Fruit fly (Drosophila melanogaster) whole organism, adult: ENCODE data around the gene CG11977.

Source experiments
- CG11617 ChIP-seq: fragments of 200-800 bp; sonication (Bioruptor generic); optimal IDR thresholded peaks from 2 replicates; lab custom pipeline; 2017; ENCODE audit warnings: mild to moderate bottlenecking, missing biosample characterization, missing genetic modification reagents, missing genetic modification characterization
- CG12768 ChIP-seq: fragments of 200-800 bp; sonication (Bioruptor generic); optimal IDR thresholded peaks from 2 replicates; lab custom pipeline; 2017; ENCODE audit warnings: missing biosample characterization, missing genetic modification characterization, mild to moderate bottlenecking, moderate library complexity, missing genetic modification reagents
- CG14711 ChIP-seq: fragments of 200-800 bp; sonication (Bioruptor generic); optimal IDR thresholded peaks from 2 replicates; lab custom pipeline; 2018; ENCODE audit warnings: missing biosample characterization, mild to moderate bottlenecking, missing genetic modification characterization, moderate library complexity
- CG1620 ChIP-seq: fragments of 200-800 bp; sonication (Bioruptor generic); optimal IDR thresholded peaks from 2 replicates; lab custom pipeline; 2016; ENCODE audit warnings: missing biosample characterization, missing genetic modification characterization
- CG33017 ChIP-seq: fragments of 200-800 bp; sonication (Bioruptor generic); optimal IDR thresholded peaks from 2 replicates; lab custom pipeline; 2018; ENCODE audit warnings: missing biosample characterization, mild to moderate bottlenecking, missing genetic modification characterization, moderate library complexity
- CG5204 ChIP-seq: fragments of 200-800 bp; sonication (Bioruptor generic); optimal IDR thresholded peaks from 2 replicates; lab custom pipeline; 2016; ENCODE audit warnings: missing biosample characterization, missing genetic modification characterization
- CG7045 ChIP-seq: fragments of 200-800 bp; sonication (Bioruptor generic); optimal IDR thresholded peaks from 2 replicates; lab custom pipeline; 2017; ENCODE audit warnings: missing biosample characterization, mild to moderate bottlenecking, missing genetic modification characterization
- CG7101 ChIP-seq: fragments of 200-800 bp; sonication (Bioruptor generic); optimal IDR thresholded peaks from 2 replicates; lab custom pipeline; 2018; ENCODE audit warnings: missing biosample characterization, mild to moderate bottlenecking, missing genetic modification characterization, moderate library complexity
- Clk ChIP-seq: fragments of 200-800 bp; sonication (Bioruptor generic); optimal IDR thresholded peaks from 2 replicates; lab custom pipeline; 2017; ENCODE audit warnings: missing biosample characterization, missing genetic modification characterization
- Crg-1 ChIP-seq: fragments of 200-800 bp; sonication (Bioruptor generic); optimal IDR thresholded peaks from 2 replicates; lab custom pipeline; 2016; ENCODE audit warnings: missing biosample characterization, missing genetic modification characterization
- Hr96 ChIP-seq: fragments of 200-800 bp; sonication (Bioruptor generic); optimal IDR thresholded peaks from 2 replicates; lab custom pipeline; 2016; ENCODE audit warnings: missing biosample characterization, missing genetic modification characterization
- Mnt ChIP-seq: fragments of 200-800 bp; sonication (Bioruptor generic); optimal IDR thresholded peaks from 2 replicates; lab custom pipeline; 2016; ENCODE audit warnings: missing biosample characterization, mild to moderate bottlenecking, missing genetic modification characterization
- bab1 ChIP-seq: fragments of 200-800 bp; sonication (Bioruptor generic); optimal IDR thresholded peaks from 3 replicates; lab custom pipeline; 2019; ENCODE audit warnings: missing biosample characterization, mild to moderate bottlenecking, missing genetic modification characterization, moderate library complexity
- cic ChIP-seq: fragments of 200-800 bp; sonication (Bioruptor generic); optimal IDR thresholded peaks from 2 replicates; lab custom pipeline; 2017; ENCODE audit warnings: missing biosample characterization, mild to moderate bottlenecking, missing genetic modification characterization, moderate library complexity
- cnc ChIP-seq, 2 experiments: fragments of >200 bp; optimal IDR thresholded peaks; 2 replicates each; lab custom pipeline; 2017
- kay ChIP-seq: fragments of 200-800 bp; sonication (Bioruptor generic); peaks from one replicate; lab custom pipeline; 2016; ENCODE audit warnings: missing biosample characterization, missing genetic modification characterization, borderline replicate concordance
- ovo ChIP-seq: fragments of 200-800 bp; sonication (Bioruptor generic); optimal IDR thresholded peaks from 2 replicates; lab custom pipeline; 2016; ENCODE audit warnings: missing biosample characterization, missing genetic modification characterization
- pad ChIP-seq: fragments of 200-800 bp; sonication (Bioruptor generic); optimal IDR thresholded peaks from 3 replicates; lab custom pipeline; 2017; ENCODE audit warnings: missing biosample characterization, missing genetic modification characterization, mild to moderate bottlenecking, moderate library complexity, missing genetic modification reagents
- tj ChIP-seq: fragments of 200-800 bp; sonication (Bioruptor generic); optimal IDR thresholded peaks from 3 replicates; lab custom pipeline; 2017; ENCODE audit warnings: missing biosample characterization, mild to moderate bottlenecking, missing genetic modification characterization, moderate library complexity
- toe ChIP-seq: fragments of 200-800 bp; sonication (Bioruptor generic); optimal IDR thresholded peaks from 2 replicates; lab custom pipeline; 2016; ENCODE audit warnings: missing biosample characterization, missing genetic modification characterization

CG11977 gene

DNA sequence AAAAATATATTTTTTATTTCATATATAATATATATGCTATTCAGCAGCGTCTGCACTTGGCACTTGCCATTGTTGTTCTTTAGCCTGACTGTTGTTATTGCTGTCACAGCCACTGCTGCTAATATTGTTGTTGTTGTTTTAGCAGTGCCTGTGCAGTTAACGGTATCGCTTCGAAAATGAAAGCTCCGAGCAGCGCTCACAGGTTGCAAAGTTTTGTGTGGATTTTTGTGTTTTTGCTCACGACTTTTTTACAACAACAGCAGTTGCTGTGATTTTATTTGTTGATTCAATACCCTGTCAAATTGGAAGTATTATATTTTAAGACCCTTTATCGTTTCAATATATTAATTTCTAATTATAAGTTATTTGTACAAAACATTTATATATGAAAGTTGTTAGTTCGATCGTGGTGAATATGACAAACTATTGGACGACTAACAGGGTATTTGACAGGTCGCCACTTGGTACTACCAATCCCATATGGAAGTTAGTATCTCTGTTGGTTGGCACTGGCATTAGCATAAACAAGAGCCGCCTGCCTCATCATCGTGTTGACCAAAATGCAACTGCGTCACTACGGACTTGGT, 33.6 kb upstream of the CG11977 start:
- no peak for TF ChIP-seq CG7045
- no peak for TF ChIP-seq CG7101
- TF ChIP-seq CG5204 (GFP tag; lab: Kevin White, UChicago) = no peak
- TF ChIP-seq Mnt (GFP tag; lab: Kevin White, UChicago) = no peak
- TF ChIP-seq bab1 (GFP tag; lab: Kevin White, UChicago) = no peak
- TF ChIP-seq cic (GFP tag; lab: Kevin White, UChicago) = no peak
- no peak for TF ChIP-seq kay (GFP tag; lab: Kevin White, UChicago)
- no peak for TF ChIP-seq Hr96 (GFP tag; lab: Kevin White, UChicago)
- no peak for TF ChIP-seq toe
- no peak for TF ChIP-seq CG33017 (tag; lab: Kevin White, UChicago)

DNA sequence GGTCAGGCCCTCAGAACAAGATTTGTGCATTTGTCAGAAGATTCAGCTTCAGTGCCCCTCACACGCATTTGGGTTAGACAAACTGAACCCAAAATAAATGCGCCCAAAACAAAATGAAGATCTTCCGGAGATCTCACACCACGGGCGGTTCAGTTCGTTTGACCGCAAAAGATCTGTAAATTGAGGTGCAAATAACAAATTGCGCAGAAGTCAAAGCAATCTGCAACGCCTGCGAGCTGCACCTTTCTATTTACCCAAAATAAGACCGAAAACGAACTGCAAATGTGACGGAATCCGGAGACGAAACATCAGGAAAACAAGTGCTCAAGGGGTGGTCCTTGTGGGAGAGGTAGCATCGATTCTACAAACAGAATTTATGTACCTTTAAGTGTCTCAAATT, 32.0 kb upstream of the CG11977 start:
- TF ChIP-seq CG11617 (GFP tag; lab: Kevin White, UChicago) (no peak), CG33017 (tag; lab: Kevin White, UChicago) (no peak), CG14711 (tag; lab: Kevin White, UChicago) (no peak), bab1 (GFP tag; lab: Kevin White, UChicago) (no peak), Clk (GFP tag; lab: Kevin White, UChicago) (no peak), CG5204 (GFP tag; lab: Kevin White, UChicago) (no peak), CG7045 (no peak), ovo (GFP tag; lab: Kevin White, UChicago) (no peak), tj (no peak), CG7101 (no peak), Crg-1 (GFP tag; lab: Kevin White, UChicago) (no peak), toe (no peak), CG12768 (GFP tag; lab: Kevin White, UChicago) (no peak)

DNA sequence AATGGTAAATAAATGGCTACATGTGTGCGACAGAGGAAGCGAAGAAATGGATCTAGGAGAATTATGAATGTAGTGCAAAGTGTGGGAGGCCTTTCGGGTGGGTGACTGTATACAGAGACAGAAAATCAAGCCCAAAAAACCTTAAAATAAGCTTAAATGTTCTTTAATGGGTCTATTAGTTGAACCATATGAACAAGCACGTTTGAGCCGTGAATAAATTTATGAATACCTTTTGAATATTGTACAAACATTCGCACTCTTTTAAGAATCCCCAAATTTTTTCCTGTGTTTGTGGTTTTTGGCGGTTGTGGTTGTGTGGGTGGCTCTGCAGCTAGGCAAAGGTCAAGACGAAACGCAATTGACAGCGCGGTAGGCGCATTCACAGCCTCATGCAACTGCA, 30.9 kb upstream of the CG11977 start:
- TF ChIP-seq CG1620 (no peak), toe (no peak), CG11617 (GFP tag; lab: Kevin White, UChicago) (no peak), Crg-1 (GFP tag; lab: Kevin White, UChicago) (no peak), Clk (GFP tag; lab: Kevin White, UChicago) (no peak), cnc (optimal IDR thresholded peaks at IDR 0.05; lab: Kevin White, UChicago) (no peak), CG7045 (no peak), CG7101 (no peak), ovo (GFP tag; lab: Kevin White, UChicago) (no peak), CG5204 (GFP tag; lab: Kevin White, UChicago) (no peak), CG14711 (tag; lab: Kevin White, UChicago) (no peak), tj (no peak), kay (GFP tag; lab: Kevin White, UChicago) (no peak)

DNA sequence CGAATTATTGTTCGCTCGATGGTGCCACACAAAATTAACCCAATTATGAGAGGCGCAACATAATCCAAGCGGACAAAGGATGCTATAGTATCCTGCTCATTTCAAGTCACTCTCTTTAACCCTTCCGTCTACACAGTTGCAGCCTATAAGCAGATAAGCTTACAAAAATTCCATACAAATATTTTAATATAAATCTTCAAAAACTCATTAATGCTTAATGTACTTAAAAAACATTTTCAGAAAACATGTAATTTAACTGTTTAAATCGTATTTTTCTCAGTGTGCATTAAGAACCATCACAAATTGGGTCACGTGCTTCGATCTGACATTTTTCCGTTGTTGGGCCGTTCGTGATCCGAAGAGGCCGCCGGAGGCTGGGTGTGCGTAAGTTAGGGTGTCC, 28.7 kb upstream of the CG11977 start:
- TF ChIP-seq tj (no peak), cnc (optimal IDR thresholded peaks at IDR 0.05; lab: Kevin White, UChicago) (no peak)

DNA sequence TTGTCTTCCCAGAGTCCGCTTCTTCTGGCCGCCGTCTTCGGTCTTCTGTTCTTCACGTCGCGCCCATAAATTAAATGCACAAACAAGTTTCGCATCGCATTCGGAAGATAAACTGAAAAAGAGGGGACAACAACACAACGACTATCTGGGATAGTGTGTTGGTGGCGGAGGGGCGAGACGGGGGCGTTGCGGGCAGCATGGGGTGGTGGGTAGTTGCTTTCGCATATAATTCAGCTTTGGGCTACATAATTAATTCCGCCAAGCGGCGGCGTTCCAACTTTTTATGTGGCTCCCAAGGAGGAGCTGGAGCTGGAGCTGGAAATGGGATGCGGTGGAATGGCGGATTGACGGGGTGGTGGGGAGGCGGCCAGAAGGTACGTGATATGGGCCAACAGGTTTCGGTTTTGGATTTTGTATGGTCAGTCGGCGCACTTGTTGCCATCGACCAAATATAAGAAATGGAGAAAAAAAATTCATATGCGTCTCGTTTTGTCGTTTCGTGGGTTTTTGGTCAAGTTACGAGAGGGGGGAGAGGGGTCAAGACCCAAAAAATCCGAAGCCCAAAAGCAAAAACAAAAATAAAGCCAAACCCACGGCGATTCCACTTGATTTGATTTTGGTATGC, 28.1 kb upstream of the CG11977 start:
- no peak for TF ChIP-seq CG33017 (tag; lab: Kevin White, UChicago)
- TF ChIP-seq CG5204 (GFP tag; lab: Kevin White, UChicago) = no peak
- no peak for TF ChIP-seq Crg-1 (GFP tag; lab: Kevin White, UChicago)
- no peak for TF ChIP-seq Clk (GFP tag; lab: Kevin White, UChicago)
- no peak for TF ChIP-seq CG14711 (tag; lab: Kevin White, UChicago)
- no peak for TF ChIP-seq tj
- TF ChIP-seq CG7045 = no peak
- no peak for TF ChIP-seq Mnt (GFP tag; lab: Kevin White, UChicago)
- TF ChIP-seq CG1620 = no peak
- TF ChIP-seq CG7101 = no peak
- no peak for TF ChIP-seq CG12768 (GFP tag; lab: Kevin White, UChicago)
- no peak for TF ChIP-seq toe
- no peak for TF ChIP-seq pad (GFP tag; lab: Kevin White, UChicago)

DNA sequence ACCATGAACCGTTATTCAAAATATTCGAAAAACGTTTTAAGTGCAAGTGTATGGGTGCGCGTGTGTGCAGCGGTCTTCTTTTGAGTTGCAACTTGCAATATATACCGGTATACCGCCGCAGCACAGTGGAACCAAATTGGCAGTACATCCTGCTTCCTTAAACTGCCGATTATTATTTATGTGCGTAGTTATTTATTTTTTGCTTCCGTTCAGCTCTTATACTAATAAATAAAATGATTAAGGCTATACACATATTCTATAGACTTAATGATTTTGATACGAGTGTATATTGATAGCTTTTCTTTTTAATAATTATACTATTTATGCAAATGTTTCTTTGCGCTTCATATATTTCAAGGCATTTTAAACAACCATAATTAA, 27.6 kb upstream of the CG11977 start:
- TF ChIP-seq Clk (GFP tag; lab: Kevin White, UChicago) (no peak), cnc (optimal IDR thresholded peaks at IDR 0.05; lab: Kevin White, UChicago) (no peak), CG7101 (no peak), CG1620 (no peak), kay (GFP tag; lab: Kevin White, UChicago) (no peak), CG11617 (GFP tag; lab: Kevin White, UChicago) (no peak), cic (GFP tag; lab: Kevin White, UChicago) (no peak), toe (no peak), Hr96 (GFP tag; lab: Kevin White, UChicago) (no peak), CG14711 (tag; lab: Kevin White, UChicago) (no peak), CG12768 (GFP tag; lab: Kevin White, UChicago) (no peak), CG5204 (GFP tag; lab: Kevin White, UChicago) (no peak), Crg-1 (GFP tag; lab: Kevin White, UChicago) (no peak), tj (no peak), Mnt (GFP tag; lab: Kevin White, UChicago) (no peak), CG33017 (tag; lab: Kevin White, UChicago) (no peak)

DNA sequence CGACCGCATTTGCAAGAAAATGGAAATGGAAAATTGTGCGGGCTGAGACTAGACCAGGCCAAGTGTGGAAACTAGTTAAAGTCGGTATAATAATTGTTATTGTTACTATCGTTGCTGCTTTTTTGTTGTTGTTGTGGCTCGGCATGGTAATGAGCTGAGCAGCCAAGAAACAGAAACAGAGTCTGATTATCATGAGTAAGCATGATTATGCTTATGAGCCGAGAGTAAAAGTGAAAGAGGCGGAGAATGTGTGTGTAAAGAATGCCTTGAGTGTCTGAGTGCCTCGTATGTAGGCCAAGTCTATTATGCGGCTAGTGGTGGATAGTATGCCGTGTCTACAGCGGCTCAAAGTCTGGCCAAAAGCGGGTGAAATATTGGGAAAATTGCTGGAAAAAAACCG, 26.8 kb upstream of the CG11977 start:
- TF ChIP-seq CG7101 (no peak), CG7045 (no peak), CG1620 (no peak)
